Fruit fly (Drosophila melanogaster): Measurements from ENCODE around the gene CG43702.

- TF ChIP-seq N (GFP tag; optimal IDR thresholded peaks at IDR 0.05) (no peak), Myc (optimal IDR thresholded peaks at IDR 0.05) (no peak)
These were observed 44.5 kb upstream of the CG43702 start for dm6 chr3L:21253761-21254523.
